Worm (Caenorhabditis elegans) whole organism, L4 larva: ENCODE results near the gene C18F10.2.

Experiments
- F10B5.3 ChIP-seq: sonication (generic microtip); optimal IDR thresholded peaks from 2 replicates; lab custom pipeline; 2016; ENCODE audit warnings: mild to moderate bottlenecking, missing genetic modification characterization, missing compliant biosample characterization
- F26F4.8 ChIP-seq: fragments of 200-800 bp; sonication (Bioruptor generic); conservative IDR thresholded peaks from 2 replicates; pipeline ENCODE4 v1.3.6; 2022; ENCODE audit warnings: missing genetic modification characterization, missing compliant biosample characterization
- F37D6.2 ChIP-seq: sonication (generic microtip); optimal IDR thresholded peaks from 2 replicates; lab custom pipeline; 2016; ENCODE audit warnings: mild to moderate bottlenecking, missing genetic modification characterization, missing compliant biosample characterization
- R02D3.7 ChIP-seq: fragments of 150-350 bp; sonication (generic microtip); optimal IDR thresholded peaks from 3 replicates; lab custom pipeline; 2014; ENCODE audit warnings: missing biosample characterization, missing genetic modification characterization
- Y105C5A.15 ChIP-seq: fragments of 200-800 bp; sonication (Bioruptor generic); IDR thresholded peaks from 2 replicates; pipeline ENCODE4 v1.3.6; 2022; ENCODE audit warnings: missing genetic modification characterization, missing compliant biosample characterization
- Y75B8A.6 ChIP-seq: fragments of 200-800 bp; sonication (Bioruptor generic); IDR thresholded peaks from 2 replicates; pipeline ENCODE4 v1.3.6; 2022; ENCODE audit warnings: missing genetic modification reagents, missing genetic modification characterization, missing compliant biosample characterization
- ZK337.2 ChIP-seq: fragments of 200-800 bp; sonication (Bioruptor generic); IDR thresholded peaks from 2 replicates; pipeline ENCODE4 v1.3.6; 2022; ENCODE audit warnings: missing genetic modification reagents, missing genetic modification characterization, missing compliant biosample characterization
- ZK546.5 ChIP-seq, 2 experiments: sonication (generic microtip); optimal IDR thresholded peaks; 2 replicates each; lab custom pipeline; 2017; ENCODE audit warnings: missing biosample characterization in 2 of 2, missing genetic modification characterization in 2 of 2
- aha-1 ChIP-seq: fragments of 150-350 bp; peaks from one replicate; lab custom pipeline; 2014; ENCODE audit warnings: missing biosample characterization, missing genetic modification characterization
- ama-1 ChIP-seq: fragments of 150-350 bp; optimal IDR thresholded peaks from 2 replicates; lab custom pipeline; 2014; ENCODE audit warnings: inconsistent platforms, mixed read lengths
- arid-1 ChIP-seq: fragments of 200-800 bp; sonication (Bioruptor generic); conservative IDR thresholded peaks from 2 replicates; pipeline ENCODE4 v1.3.6; 2022; ENCODE audit warnings: missing genetic modification reagents, missing genetic modification characterization, missing compliant biosample characterization
- ceh-28 ChIP-seq: fragments of 150-350 bp; optimal IDR thresholded peaks from 2 replicates; lab custom pipeline; 2014; ENCODE audit warnings: missing biosample characterization, missing genetic modification reagents, missing genetic modification characterization
- ceh-82 ChIP-seq: sonication (generic microtip); optimal IDR thresholded peaks from 2 replicates; lab custom pipeline; 2017; ENCODE audit warnings: missing biosample characterization, missing genetic modification characterization
- dmd-9 ChIP-seq: fragments of 200-800 bp; sonication (Bioruptor generic); IDR thresholded peaks from 2 replicates; pipeline ENCODE4 v1.3.6; 2022; ENCODE audit warnings: missing genetic modification reagents, missing genetic modification characterization, missing compliant biosample characterization
- dpl-1 ChIP-seq: fragments of 150-350 bp; optimal IDR thresholded peaks from 2 replicates; lab custom pipeline; 2014; ENCODE audit warnings: missing biosample characterization, missing genetic modification reagents, missing genetic modification characterization
- duxl-1 ChIP-seq: sonication (generic microtip); optimal IDR thresholded peaks from 2 replicates; lab custom pipeline; 2016; ENCODE audit warnings: mild to moderate bottlenecking, missing genetic modification characterization, moderate library complexity, missing compliant biosample characterization; ENCODE audit not compliant: poor library complexity
- dve-1 ChIP-seq: sonication (generic microtip); optimal IDR thresholded peaks from 2 replicates; lab custom pipeline; 2017; ENCODE audit warnings: antibody characterized with exemption, mild to moderate bottlenecking, missing genetic modification characterization, missing compliant biosample characterization; ENCODE audit not compliant: insufficient read depth
- fos-1 ChIP-seq: fragments of 150-350 bp; optimal IDR thresholded peaks from 2 replicates; lab custom pipeline; 2014; ENCODE audit warnings: missing biosample characterization, missing genetic modification characterization
- hif-1 ChIP-seq, 2 experiments: sonication (generic microtip); optimal IDR thresholded peaks; 2 replicates each; lab custom pipeline; 2016 to 2017; ENCODE audit warnings: missing compliant biosample characterization in 2 of 2, missing genetic modification characterization in 2 of 2, missing genetic modification reagents in 2 of 2, missing genotype in 2 of 2, mild to moderate bottlenecking in 1 of 2
- hlh-11 ChIP-seq: fragments of 200-800 bp; sonication (Bioruptor generic); optimal IDR thresholded peaks from 2 replicates; lab custom pipeline; 2018; ENCODE audit warnings: mild to moderate bottlenecking, missing genetic modification characterization, missing compliant biosample characterization
- lin-29 ChIP-seq: fragments of 200-800 bp; sonication (Bioruptor generic); IDR thresholded peaks from 2 replicates; pipeline ENCODE4 v1.3.6; 2022; ENCODE audit warnings: missing genetic modification reagents, missing genetic modification characterization, missing compliant biosample characterization
- lir-3 ChIP-seq: sonication (generic microtip); optimal IDR thresholded peaks from 2 replicates; lab custom pipeline; 2016; ENCODE audit warnings: mild to moderate bottlenecking, missing genetic modification characterization, missing compliant biosample characterization
- mdl-1 ChIP-seq, 2 experiments: fragments of 150-350 bp in 1 of 2; sonication (generic microtip) in 1 of 2; optimal IDR thresholded peaks; 2 replicates each; lab custom pipeline; 2014 to 2017; ENCODE audit warnings: missing biosample characterization in 2 of 2, missing genetic modification characterization in 2 of 2
- mep-1 ChIP-seq: fragments of 150-350 bp; sonication (generic microtip); optimal IDR thresholded peaks from 3 replicates; lab custom pipeline; 2014; ENCODE audit warnings: missing biosample characterization, missing genetic modification characterization
- mes-2 ChIP-seq: sonication (generic microtip); optimal IDR thresholded peaks from 2 replicates; lab custom pipeline; 2016; ENCODE audit warnings: missing genotype, mild to moderate bottlenecking, missing genetic modification characterization, missing compliant biosample characterization; ENCODE audit not compliant: poor library complexity, severe bottlenecking
- nhr-25 ChIP-seq: sonication (generic microtip); optimal IDR thresholded peaks from 2 replicates; lab custom pipeline; 2017; ENCODE audit warnings: missing genetic modification characterization, mild to moderate bottlenecking, missing compliant biosample characterization, antibody characterized with exemption, moderate library complexity, borderline replicate concordance; ENCODE audit not compliant: insufficient read depth
- nhr-28 ChIP-seq: fragments of 150-350 bp; optimal IDR thresholded peaks from 2 replicates; lab custom pipeline; 2014; ENCODE audit warnings: missing biosample characterization, missing genetic modification characterization
- nhr-6 ChIP-seq: fragments of 150-350 bp; optimal IDR thresholded peaks from 2 replicates; lab custom pipeline; 2014; ENCODE audit warnings: missing biosample characterization, missing genetic modification characterization
- saeg-2 ChIP-seq: fragments of 200-800 bp; sonication (Bioruptor generic); IDR thresholded peaks from 2 replicates; pipeline ENCODE4 v1.3.6; 2022; ENCODE audit warnings: missing genetic modification reagents, missing genetic modification characterization, missing compliant biosample characterization
- spr-1 ChIP-seq: sonication (generic microtip); optimal IDR thresholded peaks from 2 replicates; lab custom pipeline; 2016; ENCODE audit warnings: mild to moderate bottlenecking, missing genetic modification characterization, missing compliant biosample characterization
- tag-97 ChIP-seq: fragments of 200-800 bp; sonication (Bioruptor generic); IDR thresholded peaks from 2 replicates; pipeline ENCODE4 v1.3.6; 2022; ENCODE audit warnings: missing genetic modification characterization, missing compliant biosample characterization
- unc-39 ChIP-seq: sonication (generic microtip); optimal IDR thresholded peaks from 2 replicates; lab custom pipeline; 2017; ENCODE audit warnings: missing biosample characterization, missing genetic modification characterization
- vab-7 ChIP-seq: fragments of 200-800 bp; sonication (Bioruptor generic); IDR thresholded peaks from 2 replicates; pipeline ENCODE4 v1.3.6; 2022; ENCODE audit warnings: missing genetic modification reagents, missing genetic modification characterization, missing compliant biosample characterization
- ztf-7 ChIP-seq: fragments of 150-350 bp; optimal IDR thresholded peaks from 2 replicates; lab custom pipeline; 2014; ENCODE audit warnings: missing biosample characterization, missing genetic modification characterization

C18F10.2 gene

ce11 chrIII:6245728-6246127 lies 27.2 kb upstream of the C18F10.2 start, which contains the start of gene bcas-2:
bcas-2 (minus strand) TSS chrIII:6245828.
- TF ChIP-seq ama-1 (lab: Kevin White, UChicago), result no peak
- TF ChIP-seq F26F4.8 (GFP tag; lab: Robert Waterston, UW), result no peak
- TF ChIP-seq lin-29, result no peak
- TF ChIP-seq vab-7, result no peak
- no peak for TF ChIP-seq ceh-28 (tag; lab: Kevin White, UChicago)
- no peak for TF ChIP-seq hif-1 (tag; optimal IDR thresholded peaks at IDR 0.05; lab: Kevin White, UChicago)
- TF ChIP-seq unc-39, result no peak
- TF ChIP-seq nhr-25 (tag; lab: Kevin White, UChicago), result no peak

ce11 chrIII:6248064-6248687 lies 24.8 kb upstream of the C18F10.2 start, which contains the start of the genes gen-1 and stt-3:
gen-1 (minus strand) TSS chrIII:6248158.
stt-3 (plus strand) TSS chrIII:6248637.
- TF ChIP-seq hif-1 (tag; optimal IDR thresholded peaks at IDR 0.05; lab: Kevin White, UChicago), result no peak
- no peak for TF ChIP-seq nhr-6 (tag; lab: Kevin White, UChicago)
- TF ChIP-seq arid-1, result no peak
- TF ChIP-seq mep-1 (tag; lab: Kevin White, UChicago), result no peak
- TF ChIP-seq aha-1 (tag; lab: Kevin White, UChicago), result no peak
- TF ChIP-seq nhr-25 (tag; lab: Kevin White, UChicago), result no peak
- TF ChIP-seq duxl-1 (tag; lab: Kevin White, UChicago), result no peak
- no peak for TF ChIP-seq hlh-11 (tag; lab: Kevin White, UChicago)
- TF ChIP-seq R02D3.7 (tag; lab: Kevin White, UChicago), result peak; percentile 76
- TF ChIP-seq dpl-1, result peak; percentile 27
- TF ChIP-seq ZK546.5 (tag; optimal IDR thresholded peaks at IDR 0.05; lab: Kevin White, UChicago), result no peak
- TF ChIP-seq lir-3, result no peak
- TF ChIP-seq fos-1 (tag; lab: Kevin White, UChicago), result no peak
- no peak for TF ChIP-seq ZK337.2 (GFP tag; lab: Robert Waterston, UW)
- no peak for TF ChIP-seq Y75B8A.6 (GFP tag; lab: Robert Waterston, UW)
- no peak for TF ChIP-seq tag-97 (GFP tag; lab: Robert Waterston, UW)
- TF ChIP-seq nhr-28 (tag; lab: Kevin White, UChicago), result no peak
- no peak for TF ChIP-seq mdl-1 (tag; optimal IDR thresholded peaks at IDR 0.05; lab: Kevin White, UChicago)
- TF ChIP-seq Y105C5A.15 (GFP tag; lab: Robert Waterston, UW), result no peak
- TF ChIP-seq mes-2, result peak; percentile 0
- TF ChIP-seq F37D6.2, result no peak

ce11 chrIII:6251511-6251910 lies 21.5 kb upstream of the C18F10.2 start, which contains the start of gene amdh-1:
amdh-1 (plus strand) TSS chrIII:6251811.
- no peak for TF ChIP-seq F10B5.3 (tag; lab: Kevin White, UChicago)
- TF ChIP-seq spr-1 (tag; lab: Kevin White, UChicago), result no peak
- no peak for TF ChIP-seq Y105C5A.15 (GFP tag; lab: Robert Waterston, UW)
- no peak for TF ChIP-seq saeg-2 (GFP tag; lab: Robert Waterston, UW)
- no peak for TF ChIP-seq arid-1
- TF ChIP-seq ztf-7 (tag; lab: Kevin White, UChicago), result no peak
- TF ChIP-seq hif-1 (tag; optimal IDR thresholded peaks at IDR 0.05; lab: Kevin White, UChicago), result no peak
- TF ChIP-seq ceh-82, result no peak
- no peak for TF ChIP-seq dmd-9 (GFP tag; lab: Robert Waterston, UW)

DNA sequence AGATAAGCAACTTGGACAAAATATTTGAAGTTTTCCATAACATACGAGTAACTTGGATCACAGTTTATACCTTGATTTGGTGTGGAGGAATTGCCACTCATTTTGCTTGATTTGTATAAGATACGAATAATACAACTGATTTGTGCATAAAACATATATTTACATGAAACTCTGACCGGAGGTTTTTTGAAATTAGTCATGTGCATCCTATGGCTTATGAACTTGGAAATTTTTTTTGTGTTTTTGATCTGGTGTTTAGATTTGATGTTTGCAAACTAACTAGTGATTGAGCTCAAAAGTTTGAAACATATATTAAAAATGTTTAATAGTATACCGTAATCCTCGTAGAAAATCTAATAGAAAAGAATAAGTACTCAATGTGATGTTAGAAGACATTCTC lies 18.2 kb upstream of the C18F10.2 start, which contains the start of gene srg-8:
Gene srg-8 (minus strand): TSS at position 101 of the 400 bp plus-strand sequence.
- TF ChIP-seq mes-2, result no peak

DNA sequence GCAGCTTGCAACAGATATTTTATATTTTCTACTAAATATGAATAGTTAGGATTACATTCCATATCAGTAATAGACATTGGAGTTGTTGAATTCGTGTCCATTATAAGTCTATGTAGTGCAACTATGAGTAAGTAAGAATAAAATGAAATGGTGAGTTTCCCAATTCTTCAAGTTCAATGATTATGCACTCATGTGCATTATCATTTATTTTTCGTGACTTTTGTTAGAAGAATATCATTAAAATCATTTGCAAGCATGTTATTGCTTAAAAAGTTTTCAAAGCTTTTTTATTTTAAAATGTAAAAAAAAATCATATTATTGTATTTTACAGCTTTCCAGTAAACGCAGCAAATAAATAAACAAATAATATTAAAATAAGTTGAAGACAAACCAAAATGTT lies 16.3 kb upstream of the C18F10.2 start, which contains the start of gene srg-9:
Gene srg-9 (minus strand): TSS at position 101 of the 400 bp plus-strand sequence.
- TF ChIP-seq dve-1 (tag; lab: Kevin White, UChicago) (no peak), mes-2 (no peak)
